Worm (Caenorhabditis elegans) whole organism, L2 larva: ENCODE data around the gene F54C9.11.

Experiments used
- Y55F3AM.14 ChIP-seq: fragments of 200-800 bp; sonication (Bioruptor generic); optimal IDR thresholded peaks from 2 replicates; lab custom pipeline; 2018; ENCODE audit warnings: mild to moderate bottlenecking, missing genetic modification characterization, missing compliant biosample characterization
- ZK546.5 ChIP-seq: sonication (generic microtip); optimal IDR thresholded peaks from 2 replicates; lab custom pipeline; 2017; ENCODE audit warnings: missing biosample characterization, missing genetic modification characterization
- ama-1 ChIP-seq: fragments of 150-350 bp; optimal IDR thresholded peaks from 2 replicates; lab custom pipeline; 2018; ENCODE audit warnings: inconsistent platforms
- blmp-1 ChIP-seq: sonication (generic microtip); optimal IDR thresholded peaks from 2 replicates; lab custom pipeline; 2017; ENCODE audit warnings: missing genetic modification characterization, mild to moderate bottlenecking, missing compliant biosample characterization, antibody characterized with exemption, moderate library complexity; ENCODE audit not compliant: insufficient read depth
- lin-13 ChIP-seq: fragments of 150-350 bp; optimal IDR thresholded peaks from 2 replicates; lab custom pipeline; 2014; ENCODE audit warnings: missing biosample characterization, missing genetic modification reagents, missing genetic modification characterization
- nhr-11 ChIP-seq: fragments of 150-350 bp; optimal IDR thresholded peaks from 2 replicates; lab custom pipeline; 2014; ENCODE audit warnings: missing biosample characterization, missing genetic modification characterization
- nhr-12 ChIP-seq: fragments of 150-350 bp; optimal IDR thresholded peaks from 2 replicates; lab custom pipeline; 2014; ENCODE audit warnings: missing biosample characterization, missing genetic modification characterization
- nhr-6 ChIP-seq: fragments of 150-350 bp; optimal IDR thresholded peaks from 2 replicates; lab custom pipeline; 2014; ENCODE audit warnings: missing biosample characterization, missing genetic modification characterization
- skn-1 ChIP-seq: sonication (generic microtip); optimal IDR thresholded peaks from 2 replicates; lab custom pipeline; 2017; ENCODE audit warnings: missing biosample characterization, missing genetic modification characterization
- snpc-4 ChIP-seq: fragments of 150-350 bp; optimal IDR thresholded peaks from 2 replicates; lab custom pipeline; 2014; ENCODE audit warnings: missing biosample characterization, missing genetic modification characterization

DNA sequence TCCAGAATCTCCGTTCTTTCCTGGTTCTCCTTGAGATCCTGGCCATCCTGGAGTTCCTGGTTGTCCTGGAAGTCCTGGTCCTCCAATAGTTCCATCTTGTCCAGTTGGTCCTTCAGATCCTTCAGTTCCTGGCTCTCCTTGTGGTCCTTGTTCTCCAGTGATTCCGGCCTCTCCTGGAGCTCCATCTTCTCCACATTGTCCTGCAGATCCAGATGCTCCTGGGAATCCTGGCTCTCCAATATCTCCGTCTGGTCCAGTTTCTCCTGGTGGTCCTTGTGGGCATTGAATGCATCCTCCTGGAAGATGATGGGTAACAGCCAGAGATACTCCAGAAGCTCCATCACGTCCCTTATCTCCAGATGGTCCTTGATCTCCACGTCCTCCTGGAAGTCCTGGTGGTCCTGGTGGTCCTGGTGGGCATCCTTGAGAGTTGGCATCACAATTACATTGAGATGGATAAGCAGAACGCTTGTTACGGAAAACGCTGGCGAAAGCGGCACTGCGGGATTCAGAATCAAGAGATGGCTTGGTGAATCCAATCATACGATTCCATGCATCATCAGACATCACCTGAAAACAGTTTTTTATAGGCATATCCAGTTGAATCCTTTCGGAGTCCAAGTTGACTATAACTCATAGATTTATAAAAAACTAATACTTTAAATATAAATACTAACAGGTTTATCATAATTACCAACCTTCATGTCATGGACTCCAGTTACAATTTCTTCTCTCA is 16.5 kb downstream of the F54C9.11 start:
- TF ChIP-seq lin-13 (no peak), blmp-1 (tag; lab: Kevin White, UChicago) (no peak), ama-1 (no peak), skn-1 (tag; lab: Kevin White, UChicago) (no peak), nhr-6 (no peak), Y55F3AM.14 (GFP tag; lab: Kevin White, UChicago) (no peak), ZK546.5 (no peak), nhr-11 (tag; lab: Kevin White, UChicago) (no peak), nhr-12 (tag; lab: Kevin White, UChicago) (no peak), snpc-4 (no peak)
